Worm (Caenorhabditis elegans) whole organism, L1 larva: ENCODE data around the gene frm-3.

Experiments
- C34B4.2 ChIP-seq: sonication (generic microtip); optimal IDR thresholded peaks from 2 replicates; lab custom pipeline; 2017; ENCODE audit warnings: mild to moderate bottlenecking, missing genetic modification characterization, missing compliant biosample characterization
- ceh-88 ChIP-seq: fragments of 200-800 bp; sonication (Bioruptor generic); IDR thresholded peaks from 2 replicates; pipeline ENCODE4 v1.3.6; 2022; ENCODE audit warnings: missing genetic modification characterization, missing compliant biosample characterization
- dsc-1 ChIP-seq: sonication (generic microtip); optimal IDR thresholded peaks from 2 replicates; lab custom pipeline; 2016; ENCODE audit warnings: mild to moderate bottlenecking, missing genetic modification characterization, missing compliant biosample characterization
- efl-1 ChIP-seq, 4 experiments: fragments of 150-350 bp; optimal IDR thresholded peaks in 3 of 4; peaks in 1 of 4; 1 replicate in 1 of 4; 2 replicates in 3 of 4; lab custom pipeline; 2014; ENCODE audit warnings: missing biosample characterization in 2 of 4, missing genetic modification characterization in 2 of 4, missing genetic modification reagents in 2 of 4
- egl-13 ChIP-seq: sonication (generic microtip); optimal IDR thresholded peaks from 2 replicates; lab custom pipeline; 2016; ENCODE audit warnings: missing genotype, missing genetic modification reagents, missing genetic modification characterization, missing compliant biosample characterization
- elt-2 ChIP-seq: sonication (generic microtip); optimal IDR thresholded peaks from 2 replicates; lab custom pipeline; 2016; ENCODE audit warnings: missing genetic modification characterization, mild to moderate bottlenecking, inconsistent platforms, missing compliant biosample characterization, missing genetic modification reagents
- ets-5 ChIP-seq: fragments of 200-800 bp; sonication (Bioruptor generic); IDR thresholded peaks from 2 replicates; pipeline ENCODE4 v1.3.6; 2022; ENCODE audit warnings: missing genetic modification characterization, missing compliant biosample characterization
- fos-1 ChIP-seq: fragments of 150-350 bp; optimal IDR thresholded peaks from 2 replicates; lab custom pipeline; 2014; ENCODE audit warnings: missing biosample characterization, missing genetic modification characterization
- grh-1 ChIP-seq: fragments of 200-800 bp; sonication (Bioruptor generic); IDR thresholded peaks from 2 replicates; pipeline ENCODE4 v1.3.6; 2022; ENCODE audit warnings: missing genetic modification reagents, missing genetic modification characterization, missing compliant biosample characterization
- hpl-2 ChIP-seq: fragments of 150-350 bp; optimal IDR thresholded peaks from 2 replicates; lab custom pipeline; 2014; ENCODE audit warnings: missing biosample characterization, missing genetic modification reagents, missing genetic modification characterization
- isw-1 ChIP-seq: fragments of 200-800 bp; sonication (Bioruptor generic); IDR thresholded peaks from 2 replicates; pipeline ENCODE4 v1.3.6; 2022; ENCODE audit warnings: missing genetic modification characterization, missing compliant biosample characterization
- jun-1 ChIP-seq: fragments of 150-350 bp; optimal IDR thresholded peaks from 2 replicates; lab custom pipeline; 2014; ENCODE audit warnings: missing biosample characterization, missing genetic modification reagents, missing genetic modification characterization
- lin-13 ChIP-seq: fragments of 150-350 bp; optimal IDR thresholded peaks from 2 replicates; lab custom pipeline; 2014; ENCODE audit warnings: missing biosample characterization, missing genetic modification reagents, missing genetic modification characterization
- lin-14 ChIP-seq: fragments of 200-800 bp; sonication (Bioruptor generic); optimal IDR thresholded peaks from 2 replicates; lab custom pipeline; 2018; ENCODE audit warnings: mild to moderate bottlenecking, missing genetic modification characterization, moderate library complexity, missing compliant biosample characterization
- lin-15B ChIP-seq: fragments of 150-350 bp; sonication (generic microtip); optimal IDR thresholded peaks from 3 replicates; lab custom pipeline; 2014; ENCODE audit warnings: missing biosample characterization, missing genetic modification characterization
- lin-39 ChIP-seq: fragments of 150-350 bp; optimal IDR thresholded peaks from 2 replicates; lab custom pipeline; 2014; ENCODE audit warnings: missing biosample characterization, missing genetic modification reagents, missing genetic modification characterization
- mab-9 ChIP-seq: fragments of 200-800 bp; sonication (Bioruptor generic); IDR thresholded peaks from 2 replicates; pipeline ENCODE4 v1.3.6; 2022; ENCODE audit warnings: missing genetic modification reagents, missing genetic modification characterization, missing compliant biosample characterization
- mdl-1 ChIP-seq, 2 experiments: fragments of 150-350 bp; optimal IDR thresholded peaks; 2 replicates each; lab custom pipeline; 2014 to 2017; ENCODE audit warnings: missing biosample characterization in 2 of 2, missing genetic modification characterization in 2 of 2, inconsistent platforms in 1 of 2
- nhr-47 ChIP-seq: sonication (generic microtip); optimal IDR thresholded peaks from 2 replicates; lab custom pipeline; 2016; ENCODE audit warnings: mild to moderate bottlenecking, missing genetic modification characterization, moderate library complexity, missing compliant biosample characterization
- nhr-71 ChIP-seq: sonication (generic microtip); optimal IDR thresholded peaks from 2 replicates; lab custom pipeline; 2016; ENCODE audit warnings: mild to moderate bottlenecking, missing genetic modification characterization, moderate library complexity, missing compliant biosample characterization
- nhr-85 ChIP-seq: sonication (generic microtip); peaks from one replicate; lab custom pipeline; 2016; ENCODE audit warnings: missing genetic modification characterization, inconsistent platforms, missing compliant biosample characterization
- pax-3 ChIP-seq: fragments of 200-800 bp; sonication (Bioruptor generic); optimal IDR thresholded peaks from 2 replicates; lab custom pipeline; 2018; ENCODE audit warnings: mild to moderate bottlenecking, missing genetic modification characterization, moderate library complexity, missing compliant biosample characterization
- pqm-1 ChIP-seq: sonication (generic microtip); optimal IDR thresholded peaks from 3 replicates; lab custom pipeline; 2017; ENCODE audit warnings: missing biosample characterization, missing genetic modification characterization
- rnt-1 ChIP-seq: sonication (generic microtip); optimal IDR thresholded peaks from 2 replicates; lab custom pipeline; 2016; ENCODE audit warnings: mild to moderate bottlenecking, missing genetic modification characterization, moderate library complexity, missing compliant biosample characterization
- snu-23 ChIP-seq: sonication (generic microtip); optimal IDR thresholded peaks from 2 replicates; lab custom pipeline; 2016; ENCODE audit warnings: missing genetic modification characterization, missing compliant biosample characterization
- sox-4 ChIP-seq: sonication (generic microtip); optimal IDR thresholded peaks from 2 replicates; lab custom pipeline; 2016; ENCODE audit warnings: missing genetic modification characterization, missing compliant biosample characterization
- sup-37 ChIP-seq: fragments of 200-800 bp; sonication (Bioruptor generic); optimal IDR thresholded peaks from 2 replicates; lab custom pipeline; 2018; ENCODE audit warnings: mild to moderate bottlenecking, missing genetic modification characterization, missing compliant biosample characterization
- tbx-2 ChIP-seq: sonication (generic microtip); optimal IDR thresholded peaks from 2 replicates; lab custom pipeline; 2016; ENCODE audit warnings: missing genetic modification characterization, missing compliant biosample characterization
- unc-130 ChIP-seq: fragments of 150-350 bp; optimal IDR thresholded peaks from 2 replicates; lab custom pipeline; 2017; ENCODE audit warnings: missing biosample characterization, missing genetic modification characterization, inconsistent platforms
- unc-62 ChIP-seq: fragments of 150-350 bp; optimal IDR thresholded peaks from 2 replicates; lab custom pipeline; 2014; ENCODE audit warnings: missing biosample characterization, missing genetic modification reagents, missing genetic modification characterization
- unc-86 ChIP-seq: sonication (generic microtip); optimal IDR thresholded peaks from 2 replicates; lab custom pipeline; 2016; ENCODE audit warnings: missing genetic modification characterization, missing compliant biosample characterization
- unc-98 ChIP-seq: fragments of 200-800 bp; sonication (Bioruptor generic); IDR thresholded peaks from 2 replicates; pipeline ENCODE4 v1.3.6; 2022; ENCODE audit warnings: missing genetic modification characterization, missing compliant biosample characterization
- vab-15 ChIP-seq: sonication (generic microtip); optimal IDR thresholded peaks from 2 replicates; lab custom pipeline; 2017; ENCODE audit warnings: missing genotype, mild to moderate bottlenecking, missing genetic modification characterization, missing compliant biosample characterization
- xbp-1 ChIP-seq: sonication (generic microtip); optimal IDR thresholded peaks from 2 replicates; lab custom pipeline; 2016; ENCODE audit warnings: missing genetic modification characterization, missing compliant biosample characterization
- ztf-4 ChIP-seq: fragments of 150-350 bp; optimal IDR thresholded peaks from 2 replicates; lab custom pipeline; 2014; ENCODE audit warnings: missing biosample characterization, missing genetic modification characterization

The frm-3 gene

ce11 chrX:11552879-11553278, 19.4 kb upstream of the frm-3 start (continued):
- TF ChIP-seq fos-1 (tag; lab: Kevin White, UChicago) (no peak), unc-130 (tag; lab: Kevin White, UChicago) (no peak)

ce11 chrX:11554522-11554921, 17.8 kb upstream of the frm-3 start:
- TF ChIP-seq dsc-1 (tag; lab: Kevin White, UChicago): peak; percentile 13
- peak; percentile 43 for TF ChIP-seq lin-14
- peak; percentile 20 for TF ChIP-seq unc-86
- no peak for TF ChIP-seq rnt-1

- TF ChIP-seq isw-1 (GFP tag; lab: Robert Waterston, UW) (no peak), elt-2 (tag; lab: Kevin White, UChicago) (peak; percentile 35)
- TF ChIP-seq, all 84 proteins: peak for 1
Measured at ce11 chrX:11555046-11555445, 17.3 kb upstream of the frm-3 start.

- no peak for TF ChIP-seq ceh-88 (GFP tag; lab: Robert Waterston, UW)
- TF ChIP-seq egl-13 (tag; lab: Kevin White, UChicago): no peak
- TF ChIP-seq sox-4 (tag; lab: Kevin White, UChicago): no peak
- TF ChIP-seq lin-39 (tag; lab: Kevin White, UChicago): no peak
- peak in 1 of 2 experiments; percentile 21 for TF ChIP-seq mdl-1 (tag; optimal IDR thresholded peaks at IDR 0.05; lab: Kevin White, UChicago)
- TF ChIP-seq nhr-71 (tag; lab: Kevin White, UChicago): no peak
- no peak for TF ChIP-seq snu-23 (GFP tag; lab: Kevin White, UChicago)
- no peak for TF ChIP-seq unc-98 (GFP tag; lab: Robert Waterston, UW)
- no peak for TF ChIP-seq mab-9
- TF ChIP-seq lin-14: peak; percentile 14
- no peak for TF ChIP-seq unc-86
- TF ChIP-seq xbp-1: no peak
- no peak for TF ChIP-seq ets-5
- no peak for TF ChIP-seq elt-2 (tag; lab: Kevin White, UChicago)
- TF ChIP-seq vab-15 (tag; lab: Kevin White, UChicago): peak; percentile 0
- TF ChIP-seq jun-1 (tag; lab: Kevin White, UChicago): no peak
- TF ChIP-seq sup-37: no peak
- no peak for TF ChIP-seq unc-62 (GFP tag; lab: Kevin White, UChicago)
- TF ChIP-seq nhr-85: peak; percentile 62
- no peak for TF ChIP-seq pax-3 (tag; lab: Kevin White, UChicago)
- no peak for TF ChIP-seq isw-1 (GFP tag; lab: Robert Waterston, UW)
- TF ChIP-seq C34B4.2: no peak
- no peak for TF ChIP-seq grh-1 (GFP tag; lab: Robert Waterston, UW)
- TF ChIP-seq nhr-47 (tag; lab: Kevin White, UChicago): no peak
- TF ChIP-seq lin-15B (tag; lab: Kevin White, UChicago): no peak
- no peak for TF ChIP-seq efl-1 (optimal IDR thresholded peaks at IDR 0.05; lab: Kevin White, UChicago)
- peak in 1 of 2 experiments; percentile 80 for TF ChIP-seq efl-1 (GFP tag; optimal IDR thresholded peaks at IDR 0.05 in 1 of 2; lab: Kevin White, UChicago)
- TF ChIP-seq tbx-2: no peak
Measured at ce11 chrX:11555527-11556137, 16.7 kb upstream of the frm-3 start.

ce11 chrX:11556194-11556739, 16.0 kb upstream of the frm-3 start, which contains the start of gene C35C5.10:
TSS of gene C35C5.10 (plus strand) at chrX:11556244.
- TF ChIP-seq jun-1 (tag; lab: Kevin White, UChicago): no peak
- TF ChIP-seq elt-2 (tag; lab: Kevin White, UChicago): peak; percentile 70
- TF ChIP-seq xbp-1: no peak
- TF ChIP-seq pqm-1 (tag; lab: Kevin White, UChicago): peak; percentile 32
- TF ChIP-seq unc-62 (GFP tag; lab: Kevin White, UChicago): no peak
- TF ChIP-seq hpl-2: no peak
- TF ChIP-seq lin-13 (GFP tag; lab: Kevin White, UChicago): no peak
- TF ChIP-seq ztf-4 (tag; lab: Kevin White, UChicago): no peak
- TF ChIP-seq, all 84 proteins: peak for 2
